Fruit fly (Drosophila melanogaster) whole organism, embryonic: Measurements from ENCODE around the gene CG18788.

ENCODE experiments used
- Asciz ChIP-seq: fragments of 200-800 bp; sonication (Bioruptor generic); optimal IDR thresholded peaks from 2 replicates; lab custom pipeline; 2017; ENCODE audit warnings: missing biosample characterization, mild to moderate bottlenecking, missing genetic modification characterization, missing genetic modification reagents
- Bgb ChIP-seq: fragments of 200-800 bp; sonication (Bioruptor generic); IDR thresholded peaks from 2 replicates; pipeline ENCODE4 v1.3.6; 2022; ENCODE audit warnings: missing biosample characterization, missing genetic modification characterization; ENCODE audit not compliant: partially characterized antibody
- Bteb2 ChIP-seq: fragments of 200-800 bp; sonication (Bioruptor generic); optimal IDR thresholded peaks from 2 replicates; lab custom pipeline; 2016; ENCODE audit warnings: missing biosample characterization, missing genetic modification characterization
- CG10147 ChIP-seq: fragments of 200-800 bp; sonication (Bioruptor generic); optimal IDR thresholded peaks from 2 replicates; lab custom pipeline; 2019; ENCODE audit warnings: missing biosample characterization, mild to moderate bottlenecking, missing genetic modification characterization, moderate library complexity
- CG11247 ChIP-seq: fragments of 200-800 bp; sonication (Bioruptor generic); IDR thresholded peaks from 2 replicates; pipeline ENCODE4 v1.3.6; 2022; ENCODE audit warnings: missing biosample characterization, missing genetic modification characterization
- CG12219 ChIP-seq: fragments of 200-800 bp; sonication (Bioruptor generic); optimal IDR thresholded peaks from 3 replicates; lab custom pipeline; 2018; ENCODE audit warnings: missing biosample characterization, mild to moderate bottlenecking, missing genetic modification characterization
- CG12659 ChIP-seq: fragments of 200-800 bp; sonication (Bioruptor generic); optimal IDR thresholded peaks from 3 replicates; lab custom pipeline; 2017; ENCODE audit warnings: mild to moderate bottlenecking, missing biosample characterization, missing genetic modification reagents, missing genetic modification characterization
- CG12942 ChIP-seq: fragments of 200-800 bp; sonication (Bioruptor generic); optimal IDR thresholded peaks from 3 replicates; lab custom pipeline; 2016; ENCODE audit warnings: missing biosample characterization, missing genetic modification characterization
- CG13287 ChIP-seq: fragments of 200-800 bp; sonication (Bioruptor generic); IDR thresholded peaks from 2 replicates; pipeline ENCODE4 v1.3.6; 2022; ENCODE audit warnings: missing biosample characterization, missing genetic modification characterization; ENCODE audit not compliant: partially characterized antibody
- CG17385 ChIP-seq: fragments of 200-800 bp; sonication (Bioruptor generic); optimal IDR thresholded peaks from 3 replicates; lab custom pipeline; 2018; ENCODE audit warnings: missing biosample characterization, mild to moderate bottlenecking, missing genetic modification characterization
- CG17568 ChIP-seq: fragments of 200-800 bp; sonication (Bioruptor generic); optimal IDR thresholded peaks from 2 replicates; lab custom pipeline; 2018; ENCODE audit warnings: missing biosample characterization, mild to moderate bottlenecking, missing genetic modification characterization, moderate library complexity
- CG2116 ChIP-seq: fragments of 200-800 bp; sonication (Bioruptor generic); optimal IDR thresholded peaks from 3 replicates; lab custom pipeline; 2018; ENCODE audit warnings: missing biosample characterization, mild to moderate bottlenecking, missing genetic modification characterization
- CG2678 ChIP-seq: fragments of 200-800 bp; sonication (Bioruptor generic); optimal IDR thresholded peaks from 3 replicates; lab custom pipeline; 2019; ENCODE audit warnings: missing biosample characterization, mild to moderate bottlenecking, missing genetic modification characterization, moderate library complexity
- CG30403 ChIP-seq: fragments of 200-800 bp; sonication (Bioruptor generic); optimal IDR thresholded peaks from 3 replicates; lab custom pipeline; 2016; ENCODE audit warnings: missing biosample characterization, missing genetic modification characterization
- CG34224 ChIP-seq: fragments of 200-800 bp; sonication (Bioruptor generic); IDR thresholded peaks from 3 replicates; pipeline ENCODE4 v1.3.6; 2022; ENCODE audit warnings: missing biosample characterization, missing genetic modification characterization; ENCODE audit not compliant: partially characterized antibody
- CG34422 ChIP-seq: fragments of 200-800 bp; sonication (Bioruptor generic); IDR thresholded peaks from 3 replicates; pipeline ENCODE4 v1.3.6; 2022; ENCODE audit warnings: missing biosample characterization, missing genetic modification characterization
- CG6689 ChIP-seq: fragments of 200-800 bp; sonication (Bioruptor generic); IDR thresholded peaks from 2 replicates; pipeline ENCODE4 v1.3.6; 2022; ENCODE audit warnings: missing biosample characterization, missing genetic modification characterization
- CG7271 ChIP-seq: fragments of 200-800 bp; sonication (Bioruptor generic); optimal IDR thresholded peaks from 2 replicates; lab custom pipeline; 2018; ENCODE audit warnings: missing biosample characterization, mild to moderate bottlenecking, missing genetic modification characterization, moderate library complexity
- CG8478 ChIP-seq: fragments of >200 bp; optimal IDR thresholded peaks from 2 replicates; lab custom pipeline; 2018
- CG8924 ChIP-seq: fragments of 200-800 bp; optimal IDR thresholded peaks from 3 replicates; lab custom pipeline; 2019; ENCODE audit warnings: missing biosample characterization, mild to moderate bottlenecking, missing genetic modification characterization, moderate library complexity
- Chrac-16 ChIP-seq: fragments of 200-800 bp; sonication (Bioruptor generic); optimal IDR thresholded peaks from 3 replicates; lab custom pipeline; 2016; ENCODE audit warnings: missing biosample characterization, missing genetic modification characterization
- CoRest ChIP-seq: fragments of 200-800 bp; sonication (Bioruptor generic); optimal IDR thresholded peaks from 3 replicates; lab custom pipeline; 2018; ENCODE audit warnings: missing biosample characterization, mild to moderate bottlenecking, missing genetic modification characterization, moderate library complexity
- Doc3 ChIP-seq: fragments of 200-800 bp; sonication (Bioruptor generic); IDR thresholded peaks from 3 replicates; pipeline ENCODE4 v1.3.6; 2022; ENCODE audit warnings: missing biosample characterization, missing genetic modification characterization; ENCODE audit not compliant: partially characterized antibody
- Fer3 ChIP-seq: fragments of 200-800 bp; sonication (Bioruptor generic); optimal IDR thresholded peaks from 2 replicates; lab custom pipeline; 2018; ENCODE audit warnings: missing biosample characterization, mild to moderate bottlenecking, missing genetic modification characterization, moderate library complexity
- H2.0 ChIP-seq: fragments of 200-800 bp; sonication (Bioruptor generic); IDR thresholded peaks from 2 replicates; pipeline ENCODE4 v1.3.6; 2022; ENCODE audit warnings: missing biosample characterization, missing genetic modification characterization
- Hmx ChIP-seq: fragments of 200-800 bp; sonication (Bioruptor generic); optimal IDR thresholded peaks from 2 replicates; lab custom pipeline; 2016; ENCODE audit warnings: missing biosample characterization, missing genetic modification characterization
- MESR4 ChIP-seq: fragments of 200-800 bp; sonication (Bioruptor generic); optimal IDR thresholded peaks from 2 replicates; lab custom pipeline; 2018; ENCODE audit warnings: missing biosample characterization, mild to moderate bottlenecking, missing genetic modification characterization, moderate library complexity
- Mad ChIP-seq: fragments of 200-800 bp; sonication (Bioruptor generic); optimal IDR thresholded peaks from 2 replicates; lab custom pipeline; 2016; ENCODE audit warnings: missing biosample characterization, missing genetic modification characterization
- PHDP ChIP-seq: fragments of 200-800 bp; sonication (Bioruptor generic); optimal IDR thresholded peaks from 3 replicates; lab custom pipeline; 2018; ENCODE audit warnings: missing biosample characterization, mild to moderate bottlenecking, missing genetic modification characterization, moderate library complexity
- Pdp1 ChIP-seq, 2 experiments: fragments of 200-800 bp; sonication (Bioruptor generic); optimal IDR thresholded peaks; 3 replicates each; lab custom pipeline; 2016; ENCODE audit warnings: missing biosample characterization in 2 of 2, missing genetic modification characterization in 2 of 2, mild to moderate bottlenecking in 1 of 2, moderate library complexity in 1 of 2
- Stat92E ChIP-seq, 3 experiments: fragments of >200 bp in 2 of 3; fragments of 200-800 bp in 1 of 3; sonication (Bioruptor generic) in 1 of 3; optimal IDR thresholded peaks; 2 replicates each; lab custom pipeline; 2017 to 2019; ENCODE audit warnings: missing biosample characterization in 3 of 3, missing genetic modification characterization in 3 of 3, mild to moderate bottlenecking in 1 of 3, moderate library complexity in 1 of 3
- ab ChIP-seq: fragments of 200-800 bp; sonication (Bioruptor generic); optimal IDR thresholded peaks from 2 replicates; lab custom pipeline; 2016; ENCODE audit warnings: missing biosample characterization, missing genetic modification characterization
- al ChIP-seq: fragments of 200-800 bp; sonication (Bioruptor generic); IDR thresholded peaks from 2 replicates; pipeline ENCODE4 v1.3.6; 2022; ENCODE audit warnings: missing biosample characterization, missing genetic modification characterization
- amos ChIP-seq: fragments of 200-800 bp; sonication (Bioruptor generic); IDR thresholded peaks from 2 replicates; pipeline ENCODE4 v1.3.6; 2022; ENCODE audit warnings: missing biosample characterization, missing genetic modification characterization; ENCODE audit not compliant: partially characterized antibody
- bsh ChIP-seq, 2 experiments: fragments of 200-800 bp; sonication (Bioruptor generic); optimal IDR thresholded peaks; 2 replicates each; lab custom pipeline; 2017 to 2018; ENCODE audit warnings: mild to moderate bottlenecking in 2 of 2, missing biosample characterization in 2 of 2, missing genetic modification characterization in 2 of 2, moderate library complexity in 1 of 2
- hbn ChIP-seq: fragments of 200-800 bp; sonication (Bioruptor generic); IDR thresholded peaks from 2 replicates; pipeline ENCODE4 v1.3.6; 2022; ENCODE audit warnings: missing biosample characterization, missing genetic modification characterization; ENCODE audit not compliant: partially characterized antibody
- ind ChIP-seq: fragments of 200-800 bp; sonication (Bioruptor generic); optimal IDR thresholded peaks from 3 replicates; lab custom pipeline; 2016; ENCODE audit warnings: missing biosample characterization, missing genetic modification characterization
- jumu ChIP-seq: fragments of 200-800 bp; sonication (Bioruptor generic); optimal IDR thresholded peaks from 3 replicates; lab custom pipeline; 2016; ENCODE audit warnings: missing biosample characterization, missing genetic modification characterization
- lilli ChIP-seq: fragments of 200-800 bp; sonication (Bioruptor generic); optimal IDR thresholded peaks from 3 replicates; lab custom pipeline; 2016; ENCODE audit warnings: missing biosample characterization, missing genetic modification characterization
- lov ChIP-seq, 2 experiments: fragments of 200-800 bp in 1 of 2; fragments of >200 bp in 1 of 2; sonication (Bioruptor generic) in 1 of 2; IDR thresholded peaks in 1 of 2; optimal IDR thresholded peaks in 1 of 2; 2 replicates in 1 of 2; 3 replicates in 1 of 2; pipeline versions ENCODE4 v1.3.6 to Lab custom; 2017 to 2022; ENCODE audit warnings: missing biosample characterization in 1 of 2, missing genetic modification characterization in 1 of 2
- onecut ChIP-seq: fragments of 200-800 bp; sonication (Bioruptor generic); IDR thresholded peaks from 2 replicates; pipeline ENCODE4 v1.3.6; 2022; ENCODE audit warnings: missing biosample characterization, missing genetic modification characterization
- phol ChIP-seq: fragments of 200-800 bp; sonication (Bioruptor generic); optimal IDR thresholded peaks from 3 replicates; lab custom pipeline; 2018; ENCODE audit warnings: missing biosample characterization, mild to moderate bottlenecking, missing genetic modification characterization, moderate library complexity
- prd ChIP-seq, 3 experiments: fragments of >200 bp in 2 of 3; fragments of 200-800 bp in 1 of 3; sonication (Bioruptor generic) in 1 of 3; optimal IDR thresholded peaks in 2 of 3; IDR thresholded peaks in 1 of 3; 2 replicates in 2 of 3; 3 replicates in 1 of 3; pipeline versions ENCODE4 v1.3.6 to Lab custom; 2017 to 2022; ENCODE audit warnings: missing biosample characterization in 1 of 3, missing genetic modification characterization in 1 of 3
- slbo ChIP-seq: fragments of 200-800 bp; sonication (Bioruptor generic); IDR thresholded peaks from 2 replicates; pipeline ENCODE4 v1.3.6; 2022; ENCODE audit warnings: missing biosample characterization, missing genetic modification characterization
- tgo ChIP-seq: fragments of 200-800 bp; sonication (Bioruptor generic); IDR thresholded peaks from 3 replicates; pipeline ENCODE4 v1.3.6; 2022; ENCODE audit warnings: missing biosample characterization, missing genetic modification characterization
- tin ChIP-seq: fragments of 200-800 bp; sonication (Bioruptor generic); optimal IDR thresholded peaks from 3 replicates; lab custom pipeline; 2016; ENCODE audit warnings: missing biosample characterization, missing genetic modification characterization
- yki ChIP-seq: fragments of >200 bp; optimal IDR thresholded peaks from 3 replicates; lab custom pipeline; 2018
- zen ChIP-seq: fragments of 200-800 bp; sonication (Bioruptor generic); optimal IDR thresholded peaks from 3 replicates; lab custom pipeline; 2018; ENCODE audit warnings: missing biosample characterization, mild to moderate bottlenecking, missing genetic modification characterization, moderate library complexity
- zfh1 ChIP-seq: fragments of 200-800 bp; sonication (Bioruptor generic); IDR thresholded peaks from 3 replicates; pipeline ENCODE4 v1.3.6; 2022; ENCODE audit warnings: missing biosample characterization, missing genetic modification characterization

The CG18788 gene

dm6 chr2L:12063035-12063434 lies 29.0 kb downstream of the CG18788 start, which contains the start of gene Rab3-GAP (continued):
- TF ChIP-seq phol (tag; lab: Kevin White, UChicago) = peak; percentile 36
- no peak for TF ChIP-seq prd (optimal IDR thresholded peaks at IDR 0.05; lab: Kevin White, UChicago)
- TF ChIP-seq prd (GFP tag; IDR thresholded peaks at IDR 0.05; lab: Robert Waterston, UW) = peak; percentile 69
- TF ChIP-seq slbo (GFP tag; lab: Robert Waterston, UW) = peak; percentile 66
- peak; percentile 48 for TF ChIP-seq Doc3 (GFP tag; lab: Robert Waterston, UW)
- TF ChIP-seq H2.0 (GFP tag; lab: Robert Waterston, UW) = no peak
- TF ChIP-seq CG34422 (GFP tag; lab: Robert Waterston, UW) = peak; percentile 30; the same call in 1 of the 3 replicates
- TF ChIP-seq Bteb2 (GFP tag; lab: Kevin White, UChicago) = peak; percentile 27
- peak in 1 of 2 experiments; percentile 37 for TF ChIP-seq Pdp1 (GFP tag; optimal IDR thresholded peaks at IDR 0.05; lab: Kevin White, UChicago)
- peak; percentile 37; the same call in 1 of the 2 replicates for TF ChIP-seq amos (GFP tag; lab: Robert Waterston, UW)
- TF ChIP-seq CoRest (tag; lab: Kevin White, UChicago) = peak; percentile 10
- no peak for TF ChIP-seq jumu (GFP tag; lab: Kevin White, UChicago)
- TF ChIP-seq Bgb (GFP tag; lab: Robert Waterston, UW) = peak; percentile 52; the same call in 1 of the 2 replicates
- TF ChIP-seq MESR4 (GFP tag; lab: Kevin White, UChicago) = peak; percentile 50
- peak; percentile 77 for TF ChIP-seq CG13287 (GFP tag; lab: Robert Waterston, UW)
- peak; percentile 38; the same call in 1 of the 3 replicates for TF ChIP-seq tgo (GFP tag; lab: Robert Waterston, UW)
- TF ChIP-seq hbn (GFP tag; lab: Robert Waterston, UW) = peak; percentile 63
- TF ChIP-seq ab = no peak
- peak; percentile 22 for TF ChIP-seq CG12659
- no peak for TF ChIP-seq CG12219
- TF ChIP-seq CG7271 (tag; lab: Kevin White, UChicago) = no peak
- TF ChIP-seq CG6689 = no peak
- peak in 1 of 3 experiments; percentile 19 for TF ChIP-seq Stat92E (GFP tag; optimal IDR thresholded peaks at IDR 0.05; lab: Kevin White, UChicago)
- peak; percentile 29 for TF ChIP-seq PHDP
- peak; percentile 20 for TF ChIP-seq CG8924 (tag; lab: Kevin White, UChicago)
- TF ChIP-seq yki (lab: Kevin White, UChicago) = no peak
- TF ChIP-seq CG34224 (GFP tag; lab: Robert Waterston, UW) = peak; percentile 79
- TF ChIP-seq Fer3 (tag; lab: Kevin White, UChicago) = peak; percentile 34
- TF ChIP-seq CG30403 = peak; percentile 29
- TF ChIP-seq CG8478 = no peak
- no peak for TF ChIP-seq al
- TF ChIP-seq CG17385 = no peak
- no peak for TF ChIP-seq CG17568 (GFP tag; lab: Kevin White, UChicago)
- peak; percentile 11 for TF ChIP-seq ind (GFP tag; lab: Kevin White, UChicago)
- TF ChIP-seq CG12942 (GFP tag; lab: Kevin White, UChicago) = peak; percentile 34
- TF ChIP-seq onecut = peak; percentile 29; the same call in 1 of the 2 replicates
- TF ChIP-seq CG2116 (GFP tag; lab: Kevin White, UChicago) = peak; percentile 85
- TF ChIP-seq lov (optimal IDR thresholded peaks at IDR 0.05; lab: Kevin White, UChicago) = no peak
- no peak for TF ChIP-seq lov (GFP tag; IDR thresholded peaks at IDR 0.05; lab: Robert Waterston, UW)
- peak; percentile 43 for TF ChIP-seq zen (tag; lab: Kevin White, UChicago)
- peak; percentile 37 for TF ChIP-seq lilli (GFP tag; lab: Kevin White, UChicago)
- peak in 1 of 2 experiments; percentile 39 for TF ChIP-seq bsh (GFP tag; optimal IDR thresholded peaks at IDR 0.05; lab: Kevin White, UChicago)
- no peak for TF ChIP-seq CG11247 (GFP tag; lab: Robert Waterston, UW)
- TF ChIP-seq Hmx = no peak
- peak; percentile 7 for TF ChIP-seq CG10147 (GFP tag; lab: Kevin White, UChicago)
- TF ChIP-seq tin (GFP tag; lab: Kevin White, UChicago) = peak; percentile 29
- peak; percentile 29 for TF ChIP-seq Chrac-16 (GFP tag; lab: Kevin White, UChicago)
- no peak for TF ChIP-seq CG2678 (tag; lab: Kevin White, UChicago)
- no peak for TF ChIP-seq Mad
- peak; percentile 36 for TF ChIP-seq Asciz (GFP tag; lab: Kevin White, UChicago)
- TF ChIP-seq zfh1 (GFP tag; lab: Robert Waterston, UW) = peak; percentile 51; the same call in 1 of the 3 replicates
